Worm (Caenorhabditis elegans): ENCODE results near the gene F13A7.7.

DNA sequence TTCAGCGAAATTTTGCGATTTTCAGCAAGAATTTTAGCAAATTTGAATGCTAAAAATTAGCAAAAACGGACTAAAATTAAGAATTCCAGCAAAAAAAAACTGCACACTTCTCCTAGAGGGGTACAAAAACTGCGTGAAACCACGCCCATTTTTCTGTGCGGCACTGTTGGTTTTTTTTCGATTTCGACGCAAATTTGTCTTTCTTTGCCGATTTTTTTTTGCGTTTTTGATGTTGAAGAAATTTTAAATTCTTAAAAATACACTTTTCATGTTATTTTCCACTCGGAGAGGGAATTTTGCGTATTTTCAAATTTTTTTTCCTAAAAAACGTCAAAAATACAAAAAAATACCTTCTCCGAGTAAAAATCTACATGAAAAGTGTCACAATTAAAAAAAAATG lies 20.3 kb upstream of the F13A7.7 start, which contains the start of gene syp-1:
- TF ChIP-seq F13C5.2 (tag; optimal IDR thresholded peaks at IDR 0.05) (no peak), ama-1 (optimal IDR thresholded peaks at IDR 0.05) (no peak), flt-1 (GFP tag; IDR thresholded peaks at IDR 0.05) (no peak), tbx-37 (GFP tag; conservative IDR thresholded peaks at IDR 0.05) (no peak), ceh-13 (GFP tag; optimal IDR thresholded peaks at IDR 0.05) (no peak), sea-1 (GFP tag; conservative IDR thresholded peaks at IDR 0.05) (no peak), hnd-1 (tag; optimal IDR thresholded peaks at IDR 0.05) (no peak), tra-4 (tag; optimal IDR thresholded peaks at IDR 0.05) (no peak), B0310.2 (tag; optimal IDR thresholded peaks at IDR 0.05) (no peak), aly-1 (tag; optimal IDR thresholded peaks at IDR 0.05) (no peak), tbx-11 (GFP tag; IDR thresholded peaks at IDR 0.05) (no peak), ceh-36 (tag; optimal IDR thresholded peaks at IDR 0.05) (no peak), hmg-4 (GFP tag; optimal IDR thresholded peaks at IDR 0.05) (no peak)
